Worm (Caenorhabditis elegans) whole organism, L1 larva: ENCODE results near the gene srz-97.

Experiments used
- ceh-82 ChIP-seq, 3 experiments: fragments of 150-350 bp in 1 of 3; sonication (generic microtip) in 2 of 3; optimal IDR thresholded peaks; 2 replicates each; lab custom pipeline; 2014 to 2017; ENCODE audit warnings: missing biosample characterization in 3 of 3, missing genetic modification characterization in 3 of 3
- dpl-1 ChIP-seq, 3 experiments: fragments of 150-350 bp in 2 of 3; sonication (generic microtip) in 1 of 3; optimal IDR thresholded peaks; 2 replicates each; lab custom pipeline; 2014 to 2017; ENCODE audit warnings: missing biosample characterization in 3 of 3, missing genetic modification characterization in 3 of 3, missing genetic modification reagents in 3 of 3

- TF ChIP-seq dpl-1 (GFP tag; optimal IDR thresholded peaks at IDR 0.05; lab: Kevin White, UChicago) (no peak), ceh-82 (tag; optimal IDR thresholded peaks at IDR 0.05; lab: Kevin White, UChicago) (no peak)
Observed at ce11 chrV:14510746-14511145, 42.7 kb upstream of the srz-97 start, which contains the start of gene R02D5.9.
